Worm (Caenorhabditis elegans) whole organism, L4 larva: ENCODE results near the gene taf-7.1.

ENCODE experiments used
- fos-1 ChIP-seq: fragments of 150-350 bp; optimal IDR thresholded peaks from 2 replicates; lab custom pipeline; 2014; ENCODE audit warnings: missing biosample characterization, missing genetic modification characterization
- lin-13 ChIP-seq: fragments of 150-350 bp; optimal IDR thresholded peaks from 2 replicates; lab custom pipeline; 2014; ENCODE audit warnings: missing biosample characterization, missing genetic modification reagents, missing genetic modification characterization
- lsy-2 ChIP-seq, 2 experiments: fragments of 150-350 bp in 1 of 2; sonication (generic microtip) in 1 of 2; optimal IDR thresholded peaks; 2 replicates each; lab custom pipeline; 2014 to 2017; ENCODE audit warnings: missing biosample characterization in 2 of 2, missing genetic modification characterization in 2 of 2
- mxl-3 ChIP-seq: fragments of 200-800 bp; sonication (Bioruptor generic); optimal IDR thresholded peaks from 2 replicates; lab custom pipeline; 2018; ENCODE audit warnings: mild to moderate bottlenecking, missing genetic modification characterization, missing compliant biosample characterization
- php-3 ChIP-seq: fragments of 200-800 bp; sonication (Bioruptor generic); IDR thresholded peaks from 2 replicates; pipeline ENCODE4 v1.3.6; 2022; ENCODE audit warnings: missing genetic modification reagents, missing genetic modification characterization, missing compliant biosample characterization
- ztf-11 ChIP-seq: fragments of 150-350 bp; optimal IDR thresholded peaks from 2 replicates; lab custom pipeline; 2014; ENCODE audit warnings: missing biosample characterization, missing genetic modification characterization

DNA sequence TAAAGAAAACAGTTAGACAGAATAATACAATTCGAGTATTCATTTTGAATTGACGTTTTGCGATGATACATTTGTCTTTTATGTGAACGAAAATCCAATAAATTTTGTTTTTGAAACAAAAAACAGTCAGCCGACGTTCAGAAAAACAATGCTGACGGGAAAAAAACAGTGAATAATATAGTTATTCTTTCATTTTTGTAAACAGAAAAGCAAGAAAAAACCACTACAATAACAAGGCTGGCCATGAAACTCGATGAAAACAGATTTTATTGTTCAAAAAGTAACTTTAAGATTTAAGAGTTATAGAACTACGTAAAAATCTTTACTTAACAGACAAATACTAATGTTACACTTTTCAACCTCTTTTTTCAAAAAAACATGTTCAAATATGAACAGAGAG, 12.8 kb upstream of the taf-7.1 start, which contains the start of gene F54F7.3:
- TF ChIP-seq mxl-3 (GFP tag; lab: Kevin White, UChicago) (no peak), lin-13 (no peak), fos-1 (no peak), lsy-2 (tag; optimal IDR thresholded peaks at IDR 0.05; lab: Kevin White, UChicago) (no peak), ztf-11 (no peak), php-3 (GFP tag; lab: Robert Waterston, UW) (no peak)
